Worm (Caenorhabditis elegans) whole organism, L3 larva: ENCODE measurements around the gene nhr-255.

Source experiments
- nhr-11 ChIP-seq: fragments of 150-350 bp; optimal IDR thresholded peaks from 2 replicates; lab custom pipeline; 2014; ENCODE audit warnings: missing biosample characterization, missing genetic modification characterization
- nhr-77 ChIP-seq: fragments of 150-350 bp; optimal IDR thresholded peaks from 2 replicates; lab custom pipeline; 2014; ENCODE audit warnings: missing biosample characterization, missing genetic modification characterization
- unc-39 ChIP-seq: sonication (generic microtip); optimal IDR thresholded peaks from 4 replicates; lab custom pipeline; 2017; ENCODE audit warnings: missing biosample characterization, missing genetic modification characterization
- unc-62 ChIP-seq: fragments of 150-350 bp; sonication (generic microtip); optimal IDR thresholded peaks from 4 replicates; lab custom pipeline; 2014; ENCODE audit warnings: missing biosample characterization, missing genetic modification reagents, missing genetic modification characterization

ce11 chrX:15709594-15709993, 32.8 kb upstream of the nhr-255 start:
- TF ChIP-seq nhr-77 (tag; lab: Kevin White, UChicago) (no peak), unc-62 (GFP tag; lab: Kevin White, UChicago) (no peak), unc-39 (no peak), nhr-11 (tag; lab: Kevin White, UChicago) (no peak)
